Worm (Caenorhabditis elegans) whole organism, L3 larva: ENCODE results near the gene W01A11.7.
A peak's percentile ranks its signal among the peaks of the same experiment; 100 is the strongest.

Experiments
- R02D3.7 ChIP-seq: fragments of 150-350 bp; optimal IDR thresholded peaks from 2 replicates; lab custom pipeline; 2014; ENCODE audit warnings: missing biosample characterization, missing genetic modification characterization
- ceh-16 ChIP-seq: sonication (generic microtip); optimal IDR thresholded peaks from 2 replicates; lab custom pipeline; 2017; ENCODE audit warnings: missing biosample characterization, missing genetic modification characterization
- ceh-28 ChIP-seq: fragments of 150-350 bp; optimal IDR thresholded peaks from 2 replicates; lab custom pipeline; 2014; ENCODE audit warnings: missing biosample characterization, missing genetic modification reagents, missing genetic modification characterization
- ceh-82 ChIP-seq: fragments of 150-350 bp; optimal IDR thresholded peaks from 2 replicates; lab custom pipeline; 2014; ENCODE audit warnings: missing biosample characterization, missing genetic modification characterization
- daf-12 ChIP-seq: fragments of 150-350 bp; optimal IDR thresholded peaks from 2 replicates; lab custom pipeline; 2014; ENCODE audit warnings: missing biosample characterization, missing genetic modification reagents, missing genetic modification characterization
- egl-27 ChIP-seq: sonication (generic microtip); optimal IDR thresholded peaks from 4 replicates; lab custom pipeline; 2017; ENCODE audit warnings: missing biosample characterization, missing genetic modification reagents, missing genetic modification characterization
- egl-5 ChIP-seq: fragments of 150-350 bp; optimal IDR thresholded peaks from 2 replicates; lab custom pipeline; 2017; ENCODE audit warnings: missing biosample characterization, missing genetic modification reagents, missing genetic modification characterization, inconsistent platforms
- elt-1 ChIP-seq: fragments of 150-350 bp; optimal IDR thresholded peaks from 2 replicates; lab custom pipeline; 2014; ENCODE audit warnings: missing biosample characterization, missing genetic modification characterization
- elt-2 ChIP-seq: sonication (generic microtip); optimal IDR thresholded peaks from 2 replicates; lab custom pipeline; 2016; ENCODE audit warnings: missing genetic modification reagents, mild to moderate bottlenecking, missing genetic modification characterization, missing compliant biosample characterization
- eor-1 ChIP-seq, 2 experiments: fragments of 150-350 bp; optimal IDR thresholded peaks; 2 replicates each; lab custom pipeline; 2014 to 2018; ENCODE audit warnings: missing biosample characterization in 2 of 2, missing genetic modification characterization in 2 of 2
- fos-1 ChIP-seq: fragments of 150-350 bp; optimal IDR thresholded peaks from 2 replicates; lab custom pipeline; 2014; ENCODE audit warnings: missing biosample characterization, missing genetic modification characterization
- jun-1 ChIP-seq: fragments of 150-350 bp; optimal IDR thresholded peaks from 2 replicates; lab custom pipeline; 2014; ENCODE audit warnings: missing biosample characterization, missing genetic modification reagents, missing genetic modification characterization
- lin-15B ChIP-seq: fragments of 150-350 bp; optimal IDR thresholded peaks from 2 replicates; lab custom pipeline; 2014; ENCODE audit warnings: missing biosample characterization, missing genetic modification characterization
- lin-39 ChIP-seq: fragments of 150-350 bp; optimal IDR thresholded peaks from 2 replicates; lab custom pipeline; 2018; ENCODE audit warnings: missing biosample characterization, missing genetic modification reagents, missing genetic modification characterization
- mdl-1 ChIP-seq: fragments of 150-350 bp; optimal IDR thresholded peaks from 2 replicates; lab custom pipeline; 2014; ENCODE audit warnings: missing biosample characterization, missing genetic modification characterization
- mml-1 ChIP-seq: fragments of 150-350 bp; sonication (generic microtip); optimal IDR thresholded peaks from 3 replicates; lab custom pipeline; 2014; ENCODE audit warnings: missing biosample characterization, missing genetic modification characterization
- nfya-1 ChIP-seq: sonication (generic microtip); optimal IDR thresholded peaks from 2 replicates; lab custom pipeline; 2017; ENCODE audit warnings: missing genetic modification characterization, mild to moderate bottlenecking, missing compliant biosample characterization, antibody characterized with exemption, moderate library complexity; ENCODE audit not compliant: insufficient read depth
- nhr-12 ChIP-seq: fragments of 150-350 bp; optimal IDR thresholded peaks from 2 replicates; lab custom pipeline; 2014; ENCODE audit warnings: missing biosample characterization, missing genetic modification characterization
- nhr-25 ChIP-seq: sonication (generic microtip); optimal IDR thresholded peaks from 2 replicates; lab custom pipeline; 2017; ENCODE audit warnings: missing biosample characterization, missing genetic modification characterization
- nhr-28 ChIP-seq: fragments of 150-350 bp; optimal IDR thresholded peaks from 2 replicates; lab custom pipeline; 2014; ENCODE audit warnings: missing biosample characterization, missing genetic modification characterization
- nhr-77 ChIP-seq: fragments of 150-350 bp; optimal IDR thresholded peaks from 2 replicates; lab custom pipeline; 2014; ENCODE audit warnings: missing biosample characterization, missing genetic modification characterization
- pqm-1 ChIP-seq: fragments of 150-350 bp; optimal IDR thresholded peaks from 2 replicates; lab custom pipeline; 2017; ENCODE audit warnings: missing biosample characterization, missing genetic modification characterization, inconsistent platforms
- sea-2 ChIP-seq: fragments of 150-350 bp; sonication (generic microtip); optimal IDR thresholded peaks from 4 replicates; lab custom pipeline; 2014; ENCODE audit warnings: missing biosample characterization, missing genetic modification reagents, missing genetic modification characterization
- skn-1 ChIP-seq: fragments of 150-350 bp; optimal IDR thresholded peaks from 2 replicates; lab custom pipeline; 2014; ENCODE audit warnings: missing biosample characterization, missing genetic modification characterization
- snpc-4 ChIP-seq: fragments of 150-350 bp; optimal IDR thresholded peaks from 2 replicates; lab custom pipeline; 2014; ENCODE audit warnings: missing biosample characterization, missing genetic modification characterization
- tbx-2 ChIP-seq: sonication (generic microtip); optimal IDR thresholded peaks from 2 replicates; lab custom pipeline; 2016; ENCODE audit warnings: mild to moderate bottlenecking, missing genetic modification characterization, missing compliant biosample characterization
- unc-39 ChIP-seq: sonication (generic microtip); optimal IDR thresholded peaks from 4 replicates; lab custom pipeline; 2017; ENCODE audit warnings: missing biosample characterization, missing genetic modification characterization
- unc-62 ChIP-seq: fragments of 150-350 bp; sonication (generic microtip); optimal IDR thresholded peaks from 4 replicates; lab custom pipeline; 2014; ENCODE audit warnings: missing biosample characterization, missing genetic modification reagents, missing genetic modification characterization
- zag-1 ChIP-seq: fragments of 150-350 bp; optimal IDR thresholded peaks from 2 replicates; lab custom pipeline; 2014; ENCODE audit warnings: missing biosample characterization, missing genetic modification characterization
- ztf-4 ChIP-seq: fragments of 150-350 bp; optimal IDR thresholded peaks from 2 replicates; lab custom pipeline; 2014; ENCODE audit warnings: missing biosample characterization, missing genetic modification characterization

Gene W01A11.7

ce11 chrV:6503158-6503557 is 2.0 kb downstream of the W01A11.7 start:
- no peak for TF ChIP-seq nhr-77 (tag; lab: Kevin White, UChicago)
- no peak for TF ChIP-seq ceh-16
- peak; percentile 39 for TF ChIP-seq lin-39 (tag; lab: Kevin White, UChicago)
- TF ChIP-seq mdl-1 (tag; lab: Kevin White, UChicago), result no peak
- no peak for TF ChIP-seq nhr-28 (tag; lab: Kevin White, UChicago)
- no peak for TF ChIP-seq daf-12 (tag; lab: Kevin White, UChicago)
- TF ChIP-seq tbx-2 (tag; lab: Kevin White, UChicago), result no peak
- TF ChIP-seq nhr-25 (tag; lab: Kevin White, UChicago), result peak; percentile 0
- no peak for TF ChIP-seq nfya-1
- TF ChIP-seq eor-1 (tag; optimal IDR thresholded peaks at IDR 0.05; lab: Kevin White, UChicago), result no peak
- no peak for TF ChIP-seq snpc-4
- no peak for TF ChIP-seq lin-15B (tag; lab: Kevin White, UChicago)

ce11 chrV:6498903-6499302 is 6.3 kb downstream of the W01A11.7 start, which contains the start of gene W01A11.1:
W01A11.1 (plus strand) TSS chrV:6499224.
- TF ChIP-seq mml-1 (tag; lab: Kevin White, UChicago), result no peak
- peak; percentile 37 for TF ChIP-seq elt-2 (tag; lab: Kevin White, UChicago)
- TF ChIP-seq zag-1 (tag; lab: Kevin White, UChicago), result no peak
- TF ChIP-seq skn-1 (tag; lab: Kevin White, UChicago), result no peak
- TF ChIP-seq unc-39 (tag; lab: Kevin White, UChicago), result no peak
- TF ChIP-seq egl-5 (tag; lab: Kevin White, UChicago), result no peak
- TF ChIP-seq elt-1 (tag; lab: Kevin White, UChicago), result no peak

ce11 chrV:6498441-6498840 is 6.7 kb downstream of the W01A11.7 start:
- no peak for TF ChIP-seq ztf-4
- no peak for TF ChIP-seq sea-2 (GFP tag; lab: Kevin White, UChicago)
- TF ChIP-seq eor-1 (tag; optimal IDR thresholded peaks at IDR 0.05; lab: Kevin White, UChicago), result no peak
- no peak for TF ChIP-seq jun-1 (tag; lab: Kevin White, UChicago)
- peak; percentile 47 for TF ChIP-seq elt-1 (tag; lab: Kevin White, UChicago)
- TF ChIP-seq zag-1 (tag; lab: Kevin White, UChicago), result no peak
- no peak for TF ChIP-seq lin-15B (tag; lab: Kevin White, UChicago)

- TF ChIP-seq ceh-16, result no peak
Observed at ce11 chrV:6496611-6497158, 8.5 kb downstream of the W01A11.7 start, which contains the start of gene dgtr-1. dgtr-1 (plus strand) TSS chrV:6497108.

- TF ChIP-seq jun-1 (tag; lab: Kevin White, UChicago) (no peak), fos-1 (tag; lab: Kevin White, UChicago) (no peak)
Observed at ce11 chrV:6495353-6495752, 9.8 kb downstream of the W01A11.7 start.

ce11 chrV:6493821-6494220 is 11.4 kb downstream of the W01A11.7 start, which contains the start of gene cpt-6:
cpt-6 (minus strand) TSS chrV:6493921.
- TF ChIP-seq daf-12 (tag; lab: Kevin White, UChicago), result no peak
- no peak for TF ChIP-seq ceh-16
- TF ChIP-seq lin-39 (tag; lab: Kevin White, UChicago), result no peak
- no peak for TF ChIP-seq ceh-28 (tag; lab: Kevin White, UChicago)

DNA sequence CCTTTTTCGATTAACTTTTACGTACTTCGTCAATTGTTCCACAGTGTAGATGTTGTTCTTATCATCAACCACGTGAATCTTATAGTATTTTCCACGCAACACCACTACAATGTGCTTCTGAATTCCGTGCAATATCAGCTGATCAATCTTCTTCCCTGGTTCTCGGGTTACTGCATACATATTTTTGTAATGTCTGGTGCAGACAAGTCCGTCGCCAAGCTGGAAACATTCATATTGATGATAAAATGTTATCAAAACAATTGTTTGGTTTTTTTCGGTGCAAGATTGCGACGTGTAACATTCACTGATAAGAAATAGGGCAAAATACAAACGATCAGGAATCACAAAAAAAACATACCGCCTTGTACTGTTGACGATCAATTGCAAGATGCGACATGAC is 12.7 kb downstream of the W01A11.7 start:
- no peak for TF ChIP-seq elt-1 (tag; lab: Kevin White, UChicago)
- TF ChIP-seq unc-62 (GFP tag; lab: Kevin White, UChicago), result no peak
- TF ChIP-seq unc-39 (tag; lab: Kevin White, UChicago), result no peak
- no peak for TF ChIP-seq mdl-1 (tag; lab: Kevin White, UChicago)
- peak; percentile 33 for TF ChIP-seq pqm-1 (tag; lab: Kevin White, UChicago)
- no peak for TF ChIP-seq sea-2 (GFP tag; lab: Kevin White, UChicago)
- no peak for TF ChIP-seq mml-1 (tag; lab: Kevin White, UChicago)
- TF ChIP-seq elt-2 (tag; lab: Kevin White, UChicago), result peak; percentile 87
- no peak for TF ChIP-seq nhr-12
- peak; percentile 7 for TF ChIP-seq skn-1 (tag; lab: Kevin White, UChicago)
- TF ChIP-seq R02D3.7 (tag; lab: Kevin White, UChicago), result no peak
- TF ChIP-seq egl-27 (tag; lab: Kevin White, UChicago), result no peak
- no peak for TF ChIP-seq ceh-82 (tag; lab: Kevin White, UChicago)
- TF ChIP-seq tbx-2 (tag; lab: Kevin White, UChicago), result no peak
